Worm (Caenorhabditis elegans): ENCODE data around the gene irk-2.

- TF ChIP-seq Y79H2A.3 (GFP tag; conservative IDR thresholded peaks at IDR 0.05) (no peak), akir-1 (GFP tag; optimal IDR thresholded peaks at IDR 0.05) (no peak), F49E8.2 (tag; optimal IDR thresholded peaks at IDR 0.05; ENCODE audit: insufficient read depth) (no peak), efl-1 (GFP tag; optimal IDR thresholded peaks at IDR 0.05) (no peak), nhr-179 (tag; optimal IDR thresholded peaks at IDR 0.05) (no peak), zim-3 (tag; optimal IDR thresholded peaks at IDR 0.05) (no peak), unc-130 (GFP tag; optimal IDR thresholded peaks at IDR 0.05) (no peak), cebp-1 (GFP tag; IDR thresholded peaks at IDR 0.05) (no peak), cebp-1 (tag; optimal IDR thresholded peaks at IDR 0.05) (no peak)
Measured at ce11 chrX:727737-728136, 13.4 kb upstream of the irk-2 start.

Data from whole organism, young adult.